Worm (Caenorhabditis elegans) whole organism, late embryonic: ENCODE measurements around the gene srx-82.

Experiments
- elt-2 ChIP-seq: sonication (generic microtip); optimal IDR thresholded peaks from 2 replicates; lab custom pipeline; 2016; ENCODE audit warnings: missing genetic modification reagents, missing genetic modification characterization, missing compliant biosample characterization
- pha-4 ChIP-seq: fragments of 150-350 bp; optimal IDR thresholded peaks from 2 replicates; lab custom pipeline; 2018; ENCODE audit warnings: missing biosample characterization, missing genetic modification reagents, missing genetic modification characterization

- TF ChIP-seq elt-2 (tag; lab: Kevin White, UChicago): no peak
- TF ChIP-seq pha-4 (tag; lab: Kevin White, UChicago): no peak
These were observed at the start of gene srx-82 for ce11 chrV:11589433-11589832.
